Fruit fly (Drosophila melanogaster): ENCODE data around the gene daw.
A peak's percentile ranks its signal among the peaks of the same experiment; 100 is the strongest.

daw gene

DNA sequence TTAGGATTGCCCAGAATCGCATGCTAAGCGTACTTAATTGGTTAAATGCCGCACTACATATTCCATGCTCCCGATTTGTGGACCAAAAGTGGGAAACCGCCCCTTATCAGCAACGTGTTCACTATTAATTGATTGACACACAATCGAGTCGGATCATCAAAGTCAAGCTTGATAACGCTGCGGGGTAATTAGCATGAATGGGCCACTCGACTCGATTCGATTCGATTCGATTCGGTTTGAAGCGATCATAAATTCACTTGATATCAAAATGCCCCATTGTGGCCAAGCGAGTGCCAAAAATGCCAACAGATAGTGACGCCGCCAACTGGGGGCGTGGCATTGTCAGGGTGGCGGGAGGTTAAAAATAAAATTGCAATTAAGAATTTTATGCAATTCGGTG, 2.5 kb downstream of the daw start (continued):
- TF ChIP-seq sug (tag; optimal IDR thresholded peaks at IDR 0.05) (peak; percentile 58), CG8281 (tag; optimal IDR thresholded peaks at IDR 0.05) (no peak), CTCF (GFP tag; optimal IDR thresholded peaks at IDR 0.05) (no peak), CG34376 (GFP tag; optimal IDR thresholded peaks at IDR 0.05) (peak; percentile 64), HmgD (GFP tag; optimal IDR thresholded peaks at IDR 0.05) (no peak), CG13624 (GFP tag; optimal IDR thresholded peaks at IDR 0.05) (no peak), Lpt (GFP tag; optimal IDR thresholded peaks at IDR 0.05) (no peak), CG7963 (GFP tag; IDR thresholded peaks at IDR 0.05; ENCODE audit: partially characterized antibody) (no peak)

DNA sequence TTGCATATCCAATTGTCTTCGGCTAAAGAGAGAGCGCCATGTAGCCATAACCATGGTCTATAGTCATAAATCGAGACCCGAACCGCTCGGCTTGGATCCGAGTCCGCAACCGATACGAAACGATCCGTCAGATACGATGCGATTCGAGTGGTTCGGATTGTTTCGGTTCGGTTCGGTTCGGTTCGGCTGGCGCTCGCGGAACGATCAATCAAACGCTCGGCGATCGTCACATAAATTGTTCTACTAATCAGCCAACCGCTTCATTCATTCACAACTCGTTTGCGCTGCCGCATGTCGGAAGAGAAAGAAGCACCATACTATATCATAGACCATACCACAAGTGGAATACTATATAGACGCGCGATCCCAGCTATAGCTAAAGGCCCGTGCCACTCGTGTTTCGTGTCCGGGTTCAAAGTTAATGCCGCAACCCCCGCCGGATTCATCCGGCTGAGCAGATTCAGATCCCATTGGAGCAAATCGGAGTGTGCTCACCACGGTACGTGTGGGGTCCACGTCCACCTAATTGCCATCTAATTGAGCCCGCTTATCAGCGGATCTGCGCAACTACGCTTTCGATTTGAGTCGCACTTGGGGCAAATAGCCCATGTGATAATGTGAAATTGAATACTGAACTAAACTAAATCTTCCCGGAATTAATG, 3.1 kb downstream of the daw start:
- peak; percentile 55 for TF ChIP-seq jing (GFP tag; optimal IDR thresholded peaks at IDR 0.05)
- peak; percentile 13; the same call in 1 of the 2 replicates for TF ChIP-seq amos (GFP tag; IDR thresholded peaks at IDR 0.05; ENCODE audit: partially characterized antibody)
- TF ChIP-seq chinmo (GFP tag; IDR thresholded peaks at IDR 0.05; ENCODE audit: partially characterized antibody): 0 out of 4 replicates have a peak, but pooled peaks have one; percentile 43
- TF ChIP-seq CG34376 (GFP tag; optimal IDR thresholded peaks at IDR 0.05): peak; percentile 42
- no peak for TF ChIP-seq CG8478 (optimal IDR thresholded peaks at IDR 0.05)
- no peak for TF ChIP-seq CG9727 (GFP tag; optimal IDR thresholded peaks at IDR 0.05)
- no peak for TF ChIP-seq seq (GFP tag; IDR thresholded peaks at IDR 0.05)
- TF ChIP-seq CG4328 (GFP tag; optimal IDR thresholded peaks at IDR 0.05): no peak
- TF ChIP-seq CG14050 (GFP tag; IDR thresholded peaks at IDR 0.05): peak; percentile 56; the same call in 2 of the 3 replicates
- peak; percentile 90 for TF ChIP-seq sug (tag; optimal IDR thresholded peaks at IDR 0.05)
- peak; percentile 37; the same call in 1 of the 2 replicates for TF ChIP-seq CG13287 (GFP tag; IDR thresholded peaks at IDR 0.05; ENCODE audit: partially characterized antibody)
- TF ChIP-seq knrl (GFP tag; IDR thresholded peaks at IDR 0.05; ENCODE audit: partially characterized antibody): 0 out of 3 replicates have a peak, but pooled peaks have one; percentile 21
- peak in 1 of 2 experiments; percentile 33 for TF ChIP-seq Pdp1 (GFP tag; optimal IDR thresholded peaks at IDR 0.05)
- TF ChIP-seq CG5180 (GFP tag; optimal IDR thresholded peaks at IDR 0.05): peak; percentile 95
- TF ChIP-seq caup (GFP tag; optimal IDR thresholded peaks at IDR 0.05; ENCODE audit: severe bottlenecking): peak; percentile 17
- TF ChIP-seq lab (GFP tag; optimal IDR thresholded peaks at IDR 0.05): peak; percentile 75
- TF ChIP-seq Deaf1 (tag; optimal IDR thresholded peaks at IDR 0.05): peak; percentile 99
- no peak for TF ChIP-seq gce (GFP tag; IDR thresholded peaks at IDR 0.05)
- TF ChIP-seq CG32532 (GFP tag; IDR thresholded peaks at IDR 0.05): peak; percentile 21; the same call in 1 of the 2 replicates
- no peak for TF ChIP-seq E2f2 (GFP tag; IDR thresholded peaks at IDR 0.05)
- peak; percentile 56 for TF ChIP-seq Jarid2 (GFP tag; optimal IDR thresholded peaks at IDR 0.05)
- no peak for TF ChIP-seq CG4707 (GFP tag; optimal IDR thresholded peaks at IDR 0.05)
- peak; percentile 4 for TF ChIP-seq CG10543 (GFP tag; optimal IDR thresholded peaks at IDR 0.05)
- TF ChIP-seq CG6791 (GFP tag; IDR thresholded peaks at IDR 0.05; ENCODE audit: partially characterized antibody): 0 out of 3 replicates have a peak, but pooled peaks have one; percentile 25
- peak; percentile 58 for TF ChIP-seq Med (GFP tag)
- TF ChIP-seq Nf-YB (GFP tag; optimal IDR thresholded peaks at IDR 0.05): peak; percentile 44
- TF ChIP-seq cad (GFP tag; optimal IDR thresholded peaks at IDR 0.05): peak; percentile 73
- 0 out of 3 replicates have a peak, but pooled peaks have one; percentile 15 for TF ChIP-seq CG6175 (GFP tag; IDR thresholded peaks at IDR 0.05)
- TF ChIP-seq cwo (GFP tag; optimal IDR thresholded peaks at IDR 0.05): peak; percentile 38

- TF ChIP-seq Six4 (GFP tag; optimal IDR thresholded peaks at IDR 0.05) (no peak), Meics (GFP tag; optimal IDR thresholded peaks at IDR 0.05) (no peak), ci (GFP tag; IDR thresholded peaks at IDR 0.05) (no peak), CG34224 (GFP tag; IDR thresholded peaks at IDR 0.05; ENCODE audit: partially characterized antibody) (no peak), lbe (GFP tag; optimal IDR thresholded peaks at IDR 0.05) (no peak), BEAF-32 (GFP tag; optimal IDR thresholded peaks at IDR 0.05) (no peak), CG31224 (GFP tag; IDR thresholded peaks at IDR 0.05) (no peak), CG7786 (GFP tag; optimal IDR thresholded peaks at IDR 0.05) (no peak), CG3065 (GFP tag; optimal IDR thresholded peaks at IDR 0.05) (no peak), onecut (GFP tag; IDR thresholded peaks at IDR 0.05) (no peak), NC2β (GFP tag; optimal IDR thresholded peaks at IDR 0.05) (no peak), fd3F (GFP tag; optimal IDR thresholded peaks at IDR 0.05) (no peak), ash1 (GFP tag; optimal IDR thresholded peaks at IDR 0.05) (no peak), Usf (GFP tag; optimal IDR thresholded peaks at IDR 0.05) (no peak)
These were observed 5.8 kb downstream of the daw start for dm6 chr2L:2810831-2811230.

Measured in whole organism, embryonic.